Worm (Caenorhabditis elegans) whole organism, young adult: ENCODE measurements around the gene sqd-1.
A peak's percentile ranks its signal among the peaks of the same experiment; 100 is the strongest.

Experiments used
- B0019.2 ChIP-seq: fragments of 200-800 bp; sonication (Bioruptor generic); conservative IDR thresholded peaks from 2 replicates; pipeline ENCODE4 v1.3.6; 2022; ENCODE audit warnings: missing genetic modification reagents, missing genetic modification characterization, missing compliant biosample characterization
- B0035.1 ChIP-seq: sonication (generic microtip); optimal IDR thresholded peaks from 2 replicates; lab custom pipeline; 2016; ENCODE audit warnings: missing genetic modification characterization, mild to moderate bottlenecking, missing compliant biosample characterization, missing genotype, missing genetic modification reagents
- F23B12.7 ChIP-seq: sonication (generic microtip); optimal IDR thresholded peaks from 2 replicates; lab custom pipeline; 2017; ENCODE audit warnings: missing genetic modification characterization, mild to moderate bottlenecking, missing compliant biosample characterization, antibody characterized with exemption, moderate library complexity; ENCODE audit not compliant: insufficient read depth
- F37B4.10 ChIP-seq: fragments of 200-800 bp; sonication (Bioruptor generic); IDR thresholded peaks from 2 replicates; pipeline ENCODE4 v1.3.6; 2022; ENCODE audit warnings: missing genetic modification characterization, missing compliant biosample characterization
- F39B2.1 ChIP-seq: fragments of 200-800 bp; sonication (Bioruptor generic); IDR thresholded peaks from 2 replicates; pipeline ENCODE4 v1.3.6; 2022; ENCODE audit warnings: missing genetic modification reagents, missing genetic modification characterization, missing compliant biosample characterization
- F52B5.7 ChIP-seq: sonication (generic microtip); optimal IDR thresholded peaks from 2 replicates; lab custom pipeline; 2016; ENCODE audit warnings: mild to moderate bottlenecking, missing genetic modification characterization, missing compliant biosample characterization
- F55B11.4 ChIP-seq: sonication (generic microtip); optimal IDR thresholded peaks from 2 replicates; lab custom pipeline; 2016; ENCODE audit warnings: missing compliant biosample characterization, missing genetic modification characterization, borderline replicate concordance; ENCODE audit not compliant: insufficient read depth
- F57A8.1 ChIP-seq: fragments of 200-800 bp; sonication (Bioruptor generic); optimal IDR thresholded peaks from 2 replicates; lab custom pipeline; 2018; ENCODE audit warnings: mild to moderate bottlenecking, missing genetic modification characterization, moderate library complexity, missing compliant biosample characterization
- Y56A3A.18 ChIP-seq: fragments of 200-800 bp; sonication (Bioruptor generic); IDR thresholded peaks from 2 replicates; pipeline ENCODE4 v1.3.6; 2022; ENCODE audit warnings: missing genetic modification reagents, missing genetic modification characterization, missing compliant biosample characterization
- ZK185.1 ChIP-seq: sonication (generic microtip); optimal IDR thresholded peaks from 2 replicates; lab custom pipeline; 2016; ENCODE audit warnings: mild to moderate bottlenecking, missing genetic modification characterization, missing compliant biosample characterization; ENCODE audit not compliant: poor library complexity, severe bottlenecking
- ama-1 ChIP-seq, 3 experiments: fragments of 150-350 bp in 1 of 3; sonication (generic microtip) in 2 of 3; optimal IDR thresholded peaks; 2 replicates each; lab custom pipeline; 2014 to 2018; ENCODE audit warnings: missing biosample characterization in 2 of 3, missing genetic modification characterization in 2 of 3, missing genetic modification reagents in 2 of 3
- aptf-3 ChIP-seq: fragments of 200-800 bp; sonication (Bioruptor generic); IDR thresholded peaks from 2 replicates; pipeline ENCODE4 v1.3.6; 2022; ENCODE audit warnings: missing genetic modification characterization, missing compliant biosample characterization
- athp-1 ChIP-seq: sonication (generic microtip); optimal IDR thresholded peaks from 2 replicates; lab custom pipeline; 2017; ENCODE audit warnings: mild to moderate bottlenecking, missing genetic modification characterization, missing compliant biosample characterization
- attf-6 ChIP-seq: fragments of 200-800 bp; sonication (Bioruptor generic); IDR thresholded peaks from 2 replicates; pipeline ENCODE4 v1.3.6; 2022; ENCODE audit warnings: missing genetic modification reagents, missing genetic modification characterization, missing compliant biosample characterization
- bed-2 ChIP-seq: fragments of 200-800 bp; sonication (Bioruptor generic); IDR thresholded peaks from 2 replicates; pipeline ENCODE4 v1.3.6; 2022; ENCODE audit warnings: missing genetic modification reagents, missing genetic modification characterization, missing compliant biosample characterization
- ccch-3 ChIP-seq: fragments of 200-800 bp; sonication (Bioruptor generic); optimal IDR thresholded peaks from 2 replicates; lab custom pipeline; 2018; ENCODE audit warnings: mild to moderate bottlenecking, missing genetic modification characterization, missing compliant biosample characterization
- ceh-58 ChIP-seq: fragments of 200-800 bp; sonication (Bioruptor generic); IDR thresholded peaks from 2 replicates; pipeline ENCODE4 v1.3.6; 2022; ENCODE audit warnings: missing genetic modification characterization, missing compliant biosample characterization
- ceh-91 ChIP-seq: fragments of 200-800 bp; sonication (Bioruptor generic); IDR thresholded peaks from 2 replicates; pipeline ENCODE4 v1.3.6; 2022; ENCODE audit warnings: missing genetic modification reagents, missing genetic modification characterization, missing compliant biosample characterization
- die-1 ChIP-seq: sonication (generic microtip); optimal IDR thresholded peaks from 2 replicates; lab custom pipeline; 2016; ENCODE audit warnings: missing genotype, mild to moderate bottlenecking, missing genetic modification characterization, missing compliant biosample characterization
- efl-1 ChIP-seq: fragments of 150-350 bp; optimal IDR thresholded peaks from 2 replicates; lab custom pipeline; 2014; ENCODE audit warnings: missing biosample characterization, missing genetic modification reagents, missing genetic modification characterization
- ekl-4 ChIP-seq: fragments of 200-800 bp; sonication (Bioruptor generic); IDR thresholded peaks from 2 replicates; pipeline ENCODE4 v1.3.6; 2022; ENCODE audit warnings: missing genetic modification reagents, missing genetic modification characterization, missing compliant biosample characterization
- ets-4 ChIP-seq: fragments of 200-800 bp; sonication (Bioruptor generic); optimal IDR thresholded peaks from 2 replicates; lab custom pipeline; 2018; ENCODE audit warnings: mild to moderate bottlenecking, missing genetic modification characterization, missing compliant biosample characterization
- hlh-26 ChIP-seq: fragments of 200-800 bp; sonication (Bioruptor generic); conservative IDR thresholded peaks from 2 replicates; pipeline ENCODE4 v1.3.6; 2022; ENCODE audit warnings: missing genetic modification reagents, missing genetic modification characterization, missing compliant biosample characterization
- hmg-20 ChIP-seq: fragments of 200-800 bp; sonication (Bioruptor generic); IDR thresholded peaks from 2 replicates; pipeline ENCODE4 v1.3.6; 2022; ENCODE audit warnings: missing genetic modification reagents, missing genetic modification characterization, missing compliant biosample characterization
- let-526 ChIP-seq: fragments of 200-800 bp; sonication (Bioruptor generic); IDR thresholded peaks from 2 replicates; pipeline ENCODE4 v1.3.6; 2022; ENCODE audit warnings: missing genetic modification reagents, missing genetic modification characterization, missing compliant biosample characterization
- lin-40 ChIP-seq: sonication (generic microtip); optimal IDR thresholded peaks from 2 replicates; lab custom pipeline; 2016; ENCODE audit warnings: missing genetic modification characterization, mild to moderate bottlenecking, missing compliant biosample characterization, missing genotype, missing genetic modification reagents
- lin-54 ChIP-seq: fragments of 200-800 bp; sonication (Bioruptor generic); optimal IDR thresholded peaks from 2 replicates; lab custom pipeline; 2018; ENCODE audit warnings: mild to moderate bottlenecking, missing genetic modification characterization, missing compliant biosample characterization
- lsl-1 ChIP-seq: fragments of 200-800 bp; sonication (Bioruptor generic); optimal IDR thresholded peaks from 2 replicates; lab custom pipeline; 2018; ENCODE audit warnings: mild to moderate bottlenecking, missing genetic modification characterization, moderate library complexity, missing compliant biosample characterization
- madf-3 ChIP-seq: fragments of 200-800 bp; sonication (Bioruptor generic); IDR thresholded peaks from 2 replicates; pipeline ENCODE4 v1.3.6; 2022; ENCODE audit warnings: missing genetic modification reagents, missing genetic modification characterization, missing compliant biosample characterization
- madf-6 ChIP-seq: fragments of 200-800 bp; sonication (Bioruptor generic); IDR thresholded peaks from 2 replicates; pipeline ENCODE4 v1.3.6; 2022; ENCODE audit warnings: missing genetic modification reagents, missing genetic modification characterization, missing compliant biosample characterization
- madf-8 ChIP-seq: fragments of 200-800 bp; sonication (Bioruptor generic); conservative IDR thresholded peaks from 2 replicates; pipeline ENCODE4 v1.3.6; 2022; ENCODE audit warnings: missing genetic modification reagents, missing genetic modification characterization, missing compliant biosample characterization
- mel-28 ChIP-seq: sonication (generic microtip); optimal IDR thresholded peaks from 2 replicates; lab custom pipeline; 2016; ENCODE audit warnings: borderline replicate concordance, mild to moderate bottlenecking, missing genetic modification characterization, missing compliant biosample characterization
- mes-4 ChIP-seq: sonication (generic microtip); optimal IDR thresholded peaks from 2 replicates; lab custom pipeline; 2016; ENCODE audit warnings: missing genotype, missing genetic modification characterization, missing compliant biosample characterization
- nfya-1 ChIP-seq: sonication (generic microtip); optimal IDR thresholded peaks from 2 replicates; lab custom pipeline; 2017; ENCODE audit warnings: antibody characterized with exemption, missing compliant biosample characterization, missing genetic modification characterization, borderline replicate concordance; ENCODE audit not compliant: insufficient read depth
- nfya-2 ChIP-seq: fragments of 200-800 bp; sonication (Bioruptor generic); IDR thresholded peaks from 2 replicates; pipeline ENCODE4 v1.3.6; 2022; ENCODE audit warnings: missing genetic modification reagents, missing genetic modification characterization, missing compliant biosample characterization
- nhr-120 ChIP-seq: fragments of 200-800 bp; sonication (Bioruptor generic); IDR thresholded peaks from 2 replicates; pipeline ENCODE4 v1.3.6; 2022; ENCODE audit warnings: missing genetic modification characterization, missing compliant biosample characterization
- nhr-27 ChIP-seq: fragments of 200-800 bp; sonication (Bioruptor generic); optimal IDR thresholded peaks from 2 replicates; lab custom pipeline; 2018; ENCODE audit warnings: mild to moderate bottlenecking, missing genetic modification characterization, moderate library complexity, missing compliant biosample characterization
- nhr-80 ChIP-seq: sonication (generic microtip); optimal IDR thresholded peaks from 2 replicates; lab custom pipeline; 2016; ENCODE audit warnings: missing genetic modification characterization, missing compliant biosample characterization
- pbrm-1 ChIP-seq: fragments of 200-800 bp; sonication (Bioruptor generic); IDR thresholded peaks from 2 replicates; pipeline ENCODE4 v1.3.6; 2022; ENCODE audit warnings: missing genetic modification reagents, missing genetic modification characterization, missing compliant biosample characterization
- sdz-38 ChIP-seq: sonication (generic microtip); optimal IDR thresholded peaks from 2 replicates; lab custom pipeline; 2016; ENCODE audit warnings: missing genotype, missing genetic modification characterization, missing compliant biosample characterization
- snpc-1.1 ChIP-seq: sonication (generic microtip); optimal IDR thresholded peaks from 2 replicates; lab custom pipeline; 2017; ENCODE audit warnings: missing genetic modification characterization, mild to moderate bottlenecking, missing compliant biosample characterization, antibody characterized with exemption, moderate library complexity, missing genotype, missing genetic modification reagents; ENCODE audit not compliant: insufficient read depth
- snpc-1.3 ChIP-seq: sonication (generic microtip); optimal IDR thresholded peaks from 2 replicates; lab custom pipeline; 2017; ENCODE audit warnings: missing genetic modification characterization, mild to moderate bottlenecking, missing compliant biosample characterization, antibody characterized with exemption, moderate library complexity, missing genotype, missing genetic modification reagents; ENCODE audit not compliant: insufficient read depth
- somi-1 ChIP-seq: fragments of 200-800 bp; sonication (Bioruptor generic); optimal IDR thresholded peaks from 2 replicates; lab custom pipeline; 2018; ENCODE audit warnings: mild to moderate bottlenecking, missing genetic modification characterization, missing compliant biosample characterization
- unc-130 ChIP-seq: sonication (generic microtip); optimal IDR thresholded peaks from 2 replicates; lab custom pipeline; 2016; ENCODE audit warnings: missing genetic modification reagents, missing genetic modification characterization, missing compliant biosample characterization
- unc-62 ChIP-seq: fragments of 150-350 bp; optimal IDR thresholded peaks from 2 replicates; lab custom pipeline; 2014; ENCODE audit warnings: missing biosample characterization, missing genetic modification reagents, missing genetic modification characterization
- xnd-1 ChIP-seq: sonication (generic microtip); optimal IDR thresholded peaks from 2 replicates; lab custom pipeline; 2016; ENCODE audit warnings: missing genotype, missing genetic modification reagents, missing genetic modification characterization, missing compliant biosample characterization
- ztf-3 ChIP-seq: fragments of 200-800 bp; sonication (Bioruptor generic); optimal IDR thresholded peaks from 2 replicates; lab custom pipeline; 2018; ENCODE audit warnings: mild to moderate bottlenecking, missing genetic modification characterization, missing compliant biosample characterization

sqd-1 gene

DNA sequence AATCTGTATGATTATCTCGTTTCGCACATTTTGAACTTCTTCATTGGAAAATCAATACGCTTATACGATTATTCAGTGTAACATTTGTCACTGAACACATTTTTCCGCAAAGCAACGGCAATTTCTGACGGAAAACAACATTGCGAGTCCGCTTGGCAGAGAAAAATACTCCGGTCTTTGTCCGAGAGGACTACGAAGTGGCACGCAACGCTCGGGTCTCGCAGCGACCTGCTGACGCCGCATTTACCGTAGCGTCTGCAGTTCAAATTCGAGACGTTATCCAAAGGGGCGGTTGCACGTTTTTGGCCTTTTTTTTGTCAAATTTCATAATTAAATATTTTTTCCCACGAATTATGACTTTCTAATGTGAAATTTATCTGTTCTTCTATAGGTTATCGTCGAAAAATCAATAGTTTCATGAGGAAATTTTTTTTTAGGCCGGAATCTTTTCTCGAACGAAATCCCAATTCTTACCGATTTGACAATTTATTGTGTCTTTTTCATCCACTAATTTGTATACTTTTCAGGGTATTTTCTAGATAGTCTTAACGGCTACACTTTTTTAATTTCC, at the start of gene sqd-1 (continued):
- TF ChIP-seq F55B11.4 (tag; lab: Kevin White, UChicago) (no peak), F39B2.1 (GFP tag; lab: Robert Waterston, UW) (no peak), sdz-38 (tag; lab: Kevin White, UChicago) (no peak), Y56A3A.18 (GFP tag; lab: Robert Waterston, UW) (peak; percentile 91), B0019.2 (GFP tag; lab: Robert Waterston, UW) (peak; percentile 57; the same call in 1 of the 2 replicates), madf-6 (GFP tag; lab: Robert Waterston, UW) (peak; percentile 86), snpc-1.3 (tag; lab: Kevin White, UChicago) (peak; percentile 64), lsl-1 (GFP tag; lab: Kevin White, UChicago) (peak; percentile 82), unc-62 (GFP tag; lab: Kevin White, UChicago) (no peak), pbrm-1 (GFP tag; lab: Robert Waterston, UW) (peak; percentile 96), hmg-20 (peak; percentile 88; the same call in 1 of the 2 replicates), ceh-58 (GFP tag; lab: Robert Waterston, UW) (no peak), unc-130 (peak; percentile 62), xnd-1 (peak; percentile 54), die-1 (tag; lab: Kevin White, UChicago) (peak; percentile 55), nhr-80 (tag; lab: Kevin White, UChicago) (peak; percentile 30), ZK185.1 (tag; lab: Kevin White, UChicago) (peak; percentile 82), madf-3 (GFP tag; lab: Robert Waterston, UW) (peak; percentile 91), mes-4 (tag; lab: Kevin White, UChicago) (no peak), bed-2 (0 out of 2 replicates have a peak, but pooled peaks have one; percentile 36), athp-1 (tag; lab: Kevin White, UChicago) (peak; percentile 87), nhr-120 (GFP tag; lab: Robert Waterston, UW) (no peak), nhr-27 (peak; percentile 57), aptf-3 (GFP tag; lab: Robert Waterston, UW) (0 out of 2 replicates have a peak, but pooled peaks have one; percentile 36), B0035.1 (tag; lab: Kevin White, UChicago) (peak; percentile 30), F23B12.7 (peak; percentile 93), ets-4 (no peak), lin-40 (tag; lab: Kevin White, UChicago) (peak; percentile 96), somi-1 (GFP tag; lab: Kevin White, UChicago) (peak; percentile 22), F37B4.10 (GFP tag; lab: Robert Waterston, UW) (0 out of 2 replicates have a peak, but pooled peaks have one; percentile 71), hlh-26 (GFP tag; lab: Robert Waterston, UW) (no peak), ekl-4 (GFP tag; lab: Robert Waterston, UW) (peak; percentile 93), mel-28 (tag; lab: Kevin White, UChicago) (no peak), ceh-91 (GFP tag; lab: Robert Waterston, UW) (peak; percentile 89), nfya-2 (GFP tag; lab: Robert Waterston, UW) (no peak), madf-8 (peak; percentile 59), ztf-3 (GFP tag; lab: Kevin White, UChicago) (no peak), nfya-1 (no peak), F52B5.7 (peak; percentile 88), F57A8.1 (GFP tag; lab: Kevin White, UChicago) (no peak), ama-1 (optimal IDR thresholded peaks at IDR 0.05; lab: Kevin White, UChicago) (no peak), ama-1 (GFP tag; optimal IDR thresholded peaks at IDR 0.05; lab: Kevin White, UChicago) (no peak), snpc-1.1 (peak; percentile 52), let-526 (GFP tag; lab: Robert Waterston, UW) (peak; percentile 89), ccch-3 (GFP tag; lab: Kevin White, UChicago) (no peak), attf-6 (GFP tag; lab: Robert Waterston, UW) (peak; percentile 79; the same call in 1 of the 2 replicates), efl-1 (GFP tag; lab: Kevin White, UChicago) (peak; percentile 43), lin-54 (peak; percentile 92)
